Fruit fly (Drosophila melanogaster): ENCODE data around the gene phu.

phu gene

DNA sequence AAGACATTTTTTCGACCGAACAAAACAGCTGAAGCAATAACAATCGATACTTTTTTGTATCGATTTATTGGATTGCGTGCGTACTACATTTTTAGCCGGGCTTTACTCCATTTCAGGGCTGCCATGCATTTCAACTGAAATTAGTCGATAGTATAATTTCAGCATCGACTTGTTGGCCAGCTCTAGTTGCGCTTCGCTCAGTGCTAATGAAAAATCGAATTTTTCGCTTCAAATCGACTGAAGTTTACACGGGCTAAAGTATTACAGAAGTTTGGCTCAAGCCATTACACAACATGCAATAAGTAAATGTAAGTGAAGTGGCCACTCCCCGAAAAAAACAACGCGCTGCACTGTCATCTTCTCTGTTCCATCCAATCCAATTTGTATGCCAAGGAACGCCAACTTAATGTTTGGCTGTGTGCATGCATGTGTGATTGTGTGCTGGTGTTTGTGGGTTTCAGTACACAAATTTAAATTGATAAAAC lies 21.3 kb downstream of the phu start, which contains the start of the genes mRpL47, CG8176 and Kdm3 (continued):
- peak; percentile 66 for TF ChIP-seq Hsf (GFP tag; optimal IDR thresholded peaks at IDR 0.05)
- TF ChIP-seq bcd (GFP tag; optimal IDR thresholded peaks at IDR 0.05) = no peak
- no peak for TF ChIP-seq run (tag; optimal IDR thresholded peaks at IDR 0.05)
- TF ChIP-seq CG9609 (GFP tag; optimal IDR thresholded peaks at IDR 0.05) = peak; percentile 60
- TF ChIP-seq phol (tag; optimal IDR thresholded peaks at IDR 0.05) = peak; percentile 87
- peak; percentile 56 for TF ChIP-seq eyg (GFP tag; optimal IDR thresholded peaks at IDR 0.05)
- TF ChIP-seq tup (GFP tag; optimal IDR thresholded peaks at IDR 0.05) = no peak
- TF ChIP-seq pan (optimal IDR thresholded peaks at IDR 0.05) = no peak
- no peak for TF ChIP-seq pan (GFP tag; optimal IDR thresholded peaks at IDR 0.05 in 1 of 2, IDR thresholded peaks at IDR 0.05 in 1 of 2)
- no peak for TF ChIP-seq CG14050 (GFP tag; IDR thresholded peaks at IDR 0.05)
- no peak for TF ChIP-seq grn (GFP tag; optimal IDR thresholded peaks at IDR 0.05)
- TF ChIP-seq rib (GFP tag; IDR thresholded peaks at IDR 0.05) = no peak
- TF ChIP-seq wor (GFP tag; IDR thresholded peaks at IDR 0.05) = no peak
- TF ChIP-seq CG11504 (tag; optimal IDR thresholded peaks at IDR 0.05) = no peak
- no peak for TF ChIP-seq Hr78 (GFP tag; optimal IDR thresholded peaks at IDR 0.05)
- no peak for TF ChIP-seq CkIIα-i1 (GFP tag; IDR thresholded peaks at IDR 0.05)
- peak; percentile 42 for TF ChIP-seq scrt (GFP tag; optimal IDR thresholded peaks at IDR 0.05)
- no peak for TF ChIP-seq CG2129 (GFP tag; IDR thresholded peaks at IDR 0.05; ENCODE audit: partially characterized antibody)
- peak; percentile 76 for TF ChIP-seq pnt (GFP tag; optimal IDR thresholded peaks at IDR 0.05)
- TF ChIP-seq gcm2 (GFP tag; optimal IDR thresholded peaks at IDR 0.05) = no peak
- no peak for TF ChIP-seq CG32532 (GFP tag; IDR thresholded peaks at IDR 0.05)
- TF ChIP-seq zfh1 (GFP tag; IDR thresholded peaks at IDR 0.05) = no peak
- TF ChIP-seq hth (optimal IDR thresholded peaks at IDR 0.05) = no peak
- peak; percentile 25 for TF ChIP-seq unpg (GFP tag; optimal IDR thresholded peaks at IDR 0.05)
- no peak for TF ChIP-seq Gsc (GFP tag; IDR thresholded peaks at IDR 0.05)
- no peak for TF ChIP-seq CG15479 (GFP tag; optimal IDR thresholded peaks at IDR 0.05)
- TF ChIP-seq CG13287 (GFP tag; IDR thresholded peaks at IDR 0.05; ENCODE audit: partially characterized antibody) = no peak
- peak; percentile 32 for TF ChIP-seq NC2α (GFP tag; optimal IDR thresholded peaks at IDR 0.05)
- TF ChIP-seq CG6765 (GFP tag; optimal IDR thresholded peaks at IDR 0.05) = no peak
- TF ChIP-seq CG13894 (tag; optimal IDR thresholded peaks at IDR 0.05) = no peak
- TF ChIP-seq CG43689 (GFP tag; IDR thresholded peaks at IDR 0.05) = no peak
- peak; percentile 36 for TF ChIP-seq Chrac-16 (GFP tag; optimal IDR thresholded peaks at IDR 0.05)
- TF ChIP-seq gem (tag; optimal IDR thresholded peaks at IDR 0.05) = no peak
- TF ChIP-seq CG12236 (GFP tag; optimal IDR thresholded peaks at IDR 0.05) = no peak

DNA sequence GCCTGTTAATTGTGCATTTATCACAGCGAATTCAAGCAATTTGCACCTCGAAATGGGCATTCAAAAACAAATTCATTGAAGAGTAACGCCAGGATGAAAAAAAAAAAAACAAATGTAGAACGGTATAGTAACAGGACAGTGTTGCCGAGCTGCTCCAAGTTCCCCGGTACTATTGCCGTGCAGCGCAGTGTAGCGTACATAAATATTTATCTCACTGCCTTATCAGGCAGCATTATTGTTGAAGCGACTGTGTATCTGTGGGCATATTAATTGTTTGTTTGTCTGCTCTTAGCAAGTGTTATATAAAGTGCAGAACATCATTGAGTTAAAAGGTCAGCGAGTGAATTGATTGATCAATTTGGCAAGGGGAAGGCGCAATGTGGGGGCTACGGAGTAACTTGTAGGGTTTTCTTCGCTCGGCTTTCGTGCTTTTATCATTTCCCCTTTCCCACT lies 21.8 kb downstream of the phu start:
- TF ChIP-seq CG8388 (GFP tag; optimal IDR thresholded peaks at IDR 0.05) (peak; percentile 15), gsb (GFP tag; IDR thresholded peaks at IDR 0.05) (no peak), Pdp1 (GFP tag; optimal IDR thresholded peaks at IDR 0.05) (peak in 1 of 2 experiments; percentile 76), CG12219 (GFP tag; optimal IDR thresholded peaks at IDR 0.05) (peak; percentile 34), CG8281 (tag; optimal IDR thresholded peaks at IDR 0.05) (peak; percentile 1), kni (GFP tag; optimal IDR thresholded peaks at IDR 0.05) (peak; percentile 56), seq (GFP tag; IDR thresholded peaks at IDR 0.05) (no peak), lilli (GFP tag; optimal IDR thresholded peaks at IDR 0.05) (no peak), Lim3 (GFP tag; IDR thresholded peaks at IDR 0.05) (no peak), CG6813 (GFP tag; optimal IDR thresholded peaks at IDR 0.05) (peak; percentile 24), her (GFP tag; optimal IDR thresholded peaks at IDR 0.05) (no peak), Taf1 (GFP tag; IDR thresholded peaks at IDR 0.05) (no peak), row (GFP tag; IDR thresholded peaks at IDR 0.05) (no peak), CG4328 (GFP tag; optimal IDR thresholded peaks at IDR 0.05) (peak; percentile 15), jigr1 (GFP tag; IDR thresholded peaks at IDR 0.05) (no peak), cg (GFP tag; optimal IDR thresholded peaks at IDR 0.05) (peak; percentile 75), grn (GFP tag; optimal IDR thresholded peaks at IDR 0.05) (peak; percentile 62), CG5245 (GFP tag; optimal IDR thresholded peaks at IDR 0.05) (no peak), CG4424 (GFP tag; optimal IDR thresholded peaks at IDR 0.05) (peak; percentile 98), gem (tag; optimal IDR thresholded peaks at IDR 0.05) (no peak)
